Worm (Caenorhabditis elegans): Measurements from ENCODE around the gene C06G4.6.

DNA sequence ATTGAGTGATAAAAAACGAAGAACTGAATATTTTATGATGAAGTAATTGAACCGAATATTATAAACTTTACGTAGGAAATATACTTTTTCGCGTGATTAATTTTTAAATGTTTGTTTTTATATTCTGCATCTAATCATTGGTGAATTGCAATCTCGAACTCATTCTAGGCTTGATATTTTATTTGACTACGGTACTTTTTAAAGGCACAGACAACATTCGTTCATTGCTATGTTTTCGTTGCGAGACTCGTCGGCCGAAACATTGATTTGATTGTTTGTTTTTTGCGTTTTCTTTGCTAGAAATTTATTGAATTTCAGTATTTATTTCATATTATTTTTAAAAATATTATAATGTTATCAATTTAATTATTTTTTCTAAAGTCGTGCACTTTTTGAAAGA lies 26.4 kb upstream of the C06G4.6 start, which contains the start of gene C06G4.4:
- TF ChIP-seq him-1 (tag; optimal IDR thresholded peaks at IDR 0.05) (no peak), dao-5 (tag; optimal IDR thresholded peaks at IDR 0.05) (no peak)

Measured in whole organism, L4/young adult.